Worm (Caenorhabditis elegans) whole organism, L3 larva: ENCODE measurements around the gene Y43C5A.2.

Source experiments
- R02D3.7 ChIP-seq: fragments of 150-350 bp; optimal IDR thresholded peaks from 2 replicates; lab custom pipeline; 2014; ENCODE audit warnings: missing biosample characterization, missing genetic modification characterization
- hmg-11 ChIP-seq: sonication (generic microtip); optimal IDR thresholded peaks from 2 replicates; lab custom pipeline; 2016; ENCODE audit warnings: missing genetic modification characterization, missing compliant biosample characterization
- nhr-77 ChIP-seq: fragments of 150-350 bp; optimal IDR thresholded peaks from 2 replicates; lab custom pipeline; 2014; ENCODE audit warnings: missing biosample characterization, missing genetic modification characterization
- snpc-4 ChIP-seq: fragments of 150-350 bp; optimal IDR thresholded peaks from 2 replicates; lab custom pipeline; 2014; ENCODE audit warnings: missing biosample characterization, missing genetic modification characterization

- TF ChIP-seq nhr-77 (no peak), snpc-4 (tag; lab: Kevin White, UChicago) (no peak), R02D3.7 (tag; lab: Kevin White, UChicago) (no peak), hmg-11 (tag; lab: Kevin White, UChicago) (no peak)
Observed at ce11 chrIV:10310329-10310728, 40.6 kb downstream of the Y43C5A.2 start, which contains the start of gene R09E10.8.
